Worm (Caenorhabditis elegans) whole organism, L3 larva: ENCODE results near the gene srlf-4.
A peak's percentile ranks its signal among the peaks of the same experiment; 100 is the strongest.

Experiments
- aly-2 ChIP-seq: fragments of 150-350 bp; optimal IDR thresholded peaks from 2 replicates; lab custom pipeline; 2014; ENCODE audit warnings: missing biosample characterization, missing genetic modification characterization
- ama-1 ChIP-seq: fragments of 150-350 bp; optimal IDR thresholded peaks from 2 replicates; lab custom pipeline; 2018
- ceh-9 ChIP-seq: sonication (generic microtip); optimal IDR thresholded peaks from 2 replicates; lab custom pipeline; 2018; ENCODE audit warnings: missing biosample characterization, missing genetic modification characterization
- elt-1 ChIP-seq: fragments of 150-350 bp; optimal IDR thresholded peaks from 2 replicates; lab custom pipeline; 2014; ENCODE audit warnings: missing biosample characterization, missing genetic modification characterization
- fos-1 ChIP-seq: fragments of 150-350 bp; optimal IDR thresholded peaks from 2 replicates; lab custom pipeline; 2014; ENCODE audit warnings: missing biosample characterization, missing genetic modification characterization
- nhr-23 ChIP-seq: fragments of 150-350 bp; optimal IDR thresholded peaks from 2 replicates; lab custom pipeline; 2014; ENCODE audit warnings: missing biosample characterization, missing genetic modification reagents, missing genetic modification characterization
- nhr-237 ChIP-seq: fragments of 150-350 bp; optimal IDR thresholded peaks from 2 replicates; lab custom pipeline; 2014; ENCODE audit warnings: missing biosample characterization, missing genetic modification characterization
- nhr-25 ChIP-seq: sonication (generic microtip); optimal IDR thresholded peaks from 2 replicates; lab custom pipeline; 2017; ENCODE audit warnings: missing biosample characterization, missing genetic modification characterization
- pha-4 ChIP-seq: fragments of 150-350 bp; optimal IDR thresholded peaks from 2 replicates; lab custom pipeline; 2014; ENCODE audit warnings: missing biosample characterization, missing genetic modification reagents, missing genetic modification characterization
- zag-1 ChIP-seq: fragments of 150-350 bp; optimal IDR thresholded peaks from 2 replicates; lab custom pipeline; 2014; ENCODE audit warnings: missing biosample characterization, missing genetic modification characterization

DNA sequence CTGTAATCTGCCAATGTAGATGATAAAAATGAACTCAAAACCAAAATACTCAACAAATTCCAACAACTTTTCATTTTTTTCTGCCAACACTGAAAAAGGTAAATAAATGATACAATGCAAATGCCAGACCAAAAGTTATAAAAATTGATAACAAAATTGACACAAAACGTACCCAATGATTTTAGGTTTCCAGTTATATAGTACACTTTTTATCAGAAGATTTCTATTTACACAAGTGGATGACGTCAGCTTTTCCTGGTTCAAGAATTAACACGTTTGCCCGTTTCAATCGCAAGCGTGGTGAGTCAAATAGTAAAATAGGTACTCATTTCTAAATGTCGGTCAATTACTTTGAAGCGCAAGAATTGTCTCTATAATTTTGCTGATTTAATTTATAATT, 44.7 kb downstream of the srlf-4 start, which contains the start of gene ZK896.5:
- no peak for TF ChIP-seq aly-2
- no peak for TF ChIP-seq ama-1 (lab: Kevin White, UChicago)
- TF ChIP-seq fos-1 (tag; lab: Kevin White, UChicago): no peak
- TF ChIP-seq nhr-23: no peak
- TF ChIP-seq ceh-9 (tag; lab: Kevin White, UChicago): no peak
- TF ChIP-seq nhr-237 (tag; lab: Kevin White, UChicago): no peak
- TF ChIP-seq pha-4 (tag; lab: Kevin White, UChicago): peak; percentile 79
- no peak for TF ChIP-seq zag-1 (tag; lab: Kevin White, UChicago)
- no peak for TF ChIP-seq elt-1
- no peak for TF ChIP-seq nhr-25 (tag; lab: Kevin White, UChicago)
